Fruit fly (Drosophila melanogaster) whole organism, adult: ENCODE measurements around the gene CG14965.
A peak's percentile ranks its signal among the peaks of the same experiment; 100 is the strongest.

Source experiments
- CG11617 ChIP-seq: fragments of 200-800 bp; sonication (Bioruptor generic); optimal IDR thresholded peaks from 2 replicates; lab custom pipeline; 2017; ENCODE audit warnings: mild to moderate bottlenecking, missing biosample characterization, missing genetic modification reagents, missing genetic modification characterization
- CG12768 ChIP-seq: fragments of 200-800 bp; sonication (Bioruptor generic); optimal IDR thresholded peaks from 2 replicates; lab custom pipeline; 2017; ENCODE audit warnings: missing biosample characterization, missing genetic modification characterization, mild to moderate bottlenecking, moderate library complexity, missing genetic modification reagents
- CG14711 ChIP-seq: fragments of 200-800 bp; sonication (Bioruptor generic); optimal IDR thresholded peaks from 2 replicates; lab custom pipeline; 2018; ENCODE audit warnings: missing biosample characterization, mild to moderate bottlenecking, missing genetic modification characterization, moderate library complexity
- CG1620 ChIP-seq: fragments of 200-800 bp; sonication (Bioruptor generic); optimal IDR thresholded peaks from 2 replicates; lab custom pipeline; 2016; ENCODE audit warnings: missing biosample characterization, missing genetic modification characterization
- CG33017 ChIP-seq: fragments of 200-800 bp; sonication (Bioruptor generic); optimal IDR thresholded peaks from 2 replicates; lab custom pipeline; 2018; ENCODE audit warnings: missing biosample characterization, mild to moderate bottlenecking, missing genetic modification characterization, moderate library complexity
- CG5204 ChIP-seq: fragments of 200-800 bp; sonication (Bioruptor generic); optimal IDR thresholded peaks from 2 replicates; lab custom pipeline; 2016; ENCODE audit warnings: missing biosample characterization, missing genetic modification characterization
- CG7045 ChIP-seq: fragments of 200-800 bp; sonication (Bioruptor generic); optimal IDR thresholded peaks from 2 replicates; lab custom pipeline; 2017; ENCODE audit warnings: missing biosample characterization, mild to moderate bottlenecking, missing genetic modification characterization
- CG7101 ChIP-seq: fragments of 200-800 bp; sonication (Bioruptor generic); optimal IDR thresholded peaks from 2 replicates; lab custom pipeline; 2018; ENCODE audit warnings: missing biosample characterization, mild to moderate bottlenecking, missing genetic modification characterization, moderate library complexity
- Clk ChIP-seq: fragments of 200-800 bp; sonication (Bioruptor generic); optimal IDR thresholded peaks from 2 replicates; lab custom pipeline; 2017; ENCODE audit warnings: missing biosample characterization, missing genetic modification characterization
- Crg-1 ChIP-seq: fragments of 200-800 bp; sonication (Bioruptor generic); optimal IDR thresholded peaks from 2 replicates; lab custom pipeline; 2016; ENCODE audit warnings: missing biosample characterization, missing genetic modification characterization
- Hr96 ChIP-seq: fragments of 200-800 bp; sonication (Bioruptor generic); optimal IDR thresholded peaks from 2 replicates; lab custom pipeline; 2016; ENCODE audit warnings: missing biosample characterization, missing genetic modification characterization
- Mnt ChIP-seq: fragments of 200-800 bp; sonication (Bioruptor generic); optimal IDR thresholded peaks from 2 replicates; lab custom pipeline; 2016; ENCODE audit warnings: missing biosample characterization, mild to moderate bottlenecking, missing genetic modification characterization
- bab1 ChIP-seq: fragments of 200-800 bp; sonication (Bioruptor generic); optimal IDR thresholded peaks from 3 replicates; lab custom pipeline; 2019; ENCODE audit warnings: missing biosample characterization, mild to moderate bottlenecking, missing genetic modification characterization, moderate library complexity
- cic ChIP-seq: fragments of 200-800 bp; sonication (Bioruptor generic); optimal IDR thresholded peaks from 2 replicates; lab custom pipeline; 2017; ENCODE audit warnings: missing biosample characterization, mild to moderate bottlenecking, missing genetic modification characterization, moderate library complexity
- cnc ChIP-seq, 2 experiments: fragments of >200 bp; optimal IDR thresholded peaks; 2 replicates each; lab custom pipeline; 2017
- kay ChIP-seq: fragments of 200-800 bp; sonication (Bioruptor generic); peaks from one replicate; lab custom pipeline; 2016; ENCODE audit warnings: missing biosample characterization, missing genetic modification characterization, borderline replicate concordance
- ovo ChIP-seq: fragments of 200-800 bp; sonication (Bioruptor generic); optimal IDR thresholded peaks from 2 replicates; lab custom pipeline; 2016; ENCODE audit warnings: missing biosample characterization, missing genetic modification characterization
- pad ChIP-seq: fragments of 200-800 bp; sonication (Bioruptor generic); optimal IDR thresholded peaks from 3 replicates; lab custom pipeline; 2017; ENCODE audit warnings: missing biosample characterization, missing genetic modification characterization, mild to moderate bottlenecking, moderate library complexity, missing genetic modification reagents
- tj ChIP-seq: fragments of 200-800 bp; sonication (Bioruptor generic); optimal IDR thresholded peaks from 3 replicates; lab custom pipeline; 2017; ENCODE audit warnings: missing biosample characterization, mild to moderate bottlenecking, missing genetic modification characterization, moderate library complexity
- toe ChIP-seq: fragments of 200-800 bp; sonication (Bioruptor generic); optimal IDR thresholded peaks from 2 replicates; lab custom pipeline; 2016; ENCODE audit warnings: missing biosample characterization, missing genetic modification characterization

The CG14965 gene

dm6 chr3L:3198447-3199402 is 6.4 kb upstream of the CG14965 start, which contains the start of the genes CG32276 and gry:
Gene CG32276, minus strand, starts transcription at chr3L:3199047.
Gene gry, plus strand, starts transcription at chr3L:3199090.
- TF ChIP-seq CG12768 (peak; percentile 78), kay (GFP tag; lab: Kevin White, UChicago) (no peak), bab1 (GFP tag; lab: Kevin White, UChicago) (peak; percentile 91), cic (GFP tag; lab: Kevin White, UChicago) (peak; percentile 58), Mnt (GFP tag; lab: Kevin White, UChicago) (peak; percentile 90), CG11617 (GFP tag; lab: Kevin White, UChicago) (peak; percentile 87), cnc (optimal IDR thresholded peaks at IDR 0.05; lab: Kevin White, UChicago) (no peak), toe (GFP tag; lab: Kevin White, UChicago) (peak; percentile 93), CG14711 (tag; lab: Kevin White, UChicago) (peak; percentile 81), CG1620 (GFP tag; lab: Kevin White, UChicago) (peak; percentile 82), tj (GFP tag; lab: Kevin White, UChicago) (peak; percentile 65), Hr96 (GFP tag; lab: Kevin White, UChicago) (peak; percentile 87), Crg-1 (GFP tag; lab: Kevin White, UChicago) (peak; percentile 74), Clk (GFP tag; lab: Kevin White, UChicago) (peak; percentile 49), CG7045 (GFP tag; lab: Kevin White, UChicago) (peak; percentile 82), CG33017 (tag; lab: Kevin White, UChicago) (peak; percentile 62), pad (GFP tag; lab: Kevin White, UChicago) (peak; percentile 71), CG5204 (peak; percentile 82), CG7101 (tag; lab: Kevin White, UChicago) (peak; percentile 88), ovo (GFP tag; lab: Kevin White, UChicago) (peak; percentile 91)

dm6 chr3L:3197464-3197863 is 5.2 kb upstream of the CG14965 start, which contains the start of gene CG14966:
Gene CG14966, minus strand, starts transcription at chr3L:3197631.
- TF ChIP-seq ovo (GFP tag; lab: Kevin White, UChicago): peak; percentile 54
- no peak for TF ChIP-seq pad (GFP tag; lab: Kevin White, UChicago)
- peak; percentile 50 for TF ChIP-seq CG7101 (tag; lab: Kevin White, UChicago)
- TF ChIP-seq toe (GFP tag; lab: Kevin White, UChicago): peak; percentile 23
- TF ChIP-seq CG33017 (tag; lab: Kevin White, UChicago): peak; percentile 6
- peak; percentile 57 for TF ChIP-seq Mnt (GFP tag; lab: Kevin White, UChicago)
- peak; percentile 5 for TF ChIP-seq CG7045 (GFP tag; lab: Kevin White, UChicago)
- peak; percentile 32 for TF ChIP-seq CG1620 (GFP tag; lab: Kevin White, UChicago)
- TF ChIP-seq cic (GFP tag; lab: Kevin White, UChicago): peak; percentile 2
- TF ChIP-seq tj (GFP tag; lab: Kevin White, UChicago): peak; percentile 32
- no peak for TF ChIP-seq Crg-1 (GFP tag; lab: Kevin White, UChicago)
- TF ChIP-seq CG11617 (GFP tag; lab: Kevin White, UChicago): peak; percentile 40
- TF ChIP-seq Clk (GFP tag; lab: Kevin White, UChicago): no peak
- peak; percentile 80 for TF ChIP-seq bab1 (GFP tag; lab: Kevin White, UChicago)

- peak; percentile 77 for TF ChIP-seq Mnt (GFP tag; lab: Kevin White, UChicago)
- TF ChIP-seq cnc (optimal IDR thresholded peaks at IDR 0.05; lab: Kevin White, UChicago): no peak
- TF ChIP-seq CG33017 (tag; lab: Kevin White, UChicago): peak; percentile 95
- peak; percentile 35 for TF ChIP-seq Hr96 (GFP tag; lab: Kevin White, UChicago)
- no peak for TF ChIP-seq ovo (GFP tag; lab: Kevin White, UChicago)
- TF ChIP-seq kay (GFP tag; lab: Kevin White, UChicago): no peak
- TF ChIP-seq toe (GFP tag; lab: Kevin White, UChicago): no peak
- peak; percentile 46 for TF ChIP-seq CG5204
- TF ChIP-seq cic (GFP tag; lab: Kevin White, UChicago): peak; percentile 48
- TF ChIP-seq pad (GFP tag; lab: Kevin White, UChicago): peak; percentile 70
- peak; percentile 87 for TF ChIP-seq bab1 (GFP tag; lab: Kevin White, UChicago)
- TF ChIP-seq CG7101 (tag; lab: Kevin White, UChicago): peak; percentile 94
- TF ChIP-seq CG1620 (GFP tag; lab: Kevin White, UChicago): peak; percentile 59
- TF ChIP-seq Crg-1 (GFP tag; lab: Kevin White, UChicago): peak; percentile 40
- peak; percentile 58 for TF ChIP-seq tj (GFP tag; lab: Kevin White, UChicago)
- peak; percentile 86 for TF ChIP-seq CG11617 (GFP tag; lab: Kevin White, UChicago)
- peak; percentile 87 for TF ChIP-seq CG12768
- TF ChIP-seq Clk (GFP tag; lab: Kevin White, UChicago): peak; percentile 41
- peak; percentile 94 for TF ChIP-seq CG14711 (tag; lab: Kevin White, UChicago)
- peak; percentile 88 for TF ChIP-seq CG7045 (GFP tag; lab: Kevin White, UChicago)
These were observed 1.8 kb upstream of the CG14965 start for dm6 chr3L:3194059-3194458.

dm6 chr3L:3192912-3193311 is 621 bp upstream of the CG14965 start, which contains the start of gene Hsp83:
Gene Hsp83, plus strand, starts transcription at chr3L:3192969.
- TF ChIP-seq cnc (optimal IDR thresholded peaks at IDR 0.05; lab: Kevin White, UChicago) (no peak), CG1620 (GFP tag; lab: Kevin White, UChicago) (peak; percentile 91), Hr96 (GFP tag; lab: Kevin White, UChicago) (peak; percentile 97), bab1 (GFP tag; lab: Kevin White, UChicago) (peak; percentile 98), cic (GFP tag; lab: Kevin White, UChicago) (peak; percentile 99), toe (GFP tag; lab: Kevin White, UChicago) (peak; percentile 86), CG33017 (tag; lab: Kevin White, UChicago) (peak; percentile 99), ovo (GFP tag; lab: Kevin White, UChicago) (peak; percentile 96), pad (GFP tag; lab: Kevin White, UChicago) (peak; percentile 91), CG5204 (peak; percentile 96), CG14711 (tag; lab: Kevin White, UChicago) (peak; percentile 86), CG7045 (GFP tag; lab: Kevin White, UChicago) (peak; percentile 99), Mnt (GFP tag; lab: Kevin White, UChicago) (peak; percentile 98), kay (GFP tag; lab: Kevin White, UChicago) (peak; percentile 98), CG7101 (tag; lab: Kevin White, UChicago) (peak; percentile 99), CG12768 (peak; percentile 99), CG11617 (GFP tag; lab: Kevin White, UChicago) (peak; percentile 99), Clk (GFP tag; lab: Kevin White, UChicago) (peak; percentile 92), Crg-1 (GFP tag; lab: Kevin White, UChicago) (peak; percentile 99), tj (GFP tag; lab: Kevin White, UChicago) (peak; percentile 87)
